Worm (Caenorhabditis elegans) whole organism, mixed stage, embryonic: Measurements from ENCODE around the gene scav-5.

ENCODE experiments used
- M03D4.4 ChIP-seq: sonication (generic microtip); optimal IDR thresholded peaks from 2 replicates; lab custom pipeline; 2017; ENCODE audit warnings: mild to moderate bottlenecking, missing genetic modification characterization, missing compliant biosample characterization
- bed-3 ChIP-seq: fragments of 200-800 bp; sonication (Bioruptor generic); optimal IDR thresholded peaks from 3 replicates; lab custom pipeline; 2018; ENCODE audit warnings: mild to moderate bottlenecking, missing genetic modification characterization, moderate library complexity, missing compliant biosample characterization
- blmp-1 ChIP-seq: fragments of 150-350 bp; optimal IDR thresholded peaks from 2 replicates; lab custom pipeline; 2014; ENCODE audit warnings: missing biosample characterization, missing genetic modification characterization
- ceh-39 ChIP-seq: fragments of 150-350 bp; optimal IDR thresholded peaks from 2 replicates; lab custom pipeline; 2014; ENCODE audit warnings: missing biosample characterization, missing genetic modification characterization
- ceh-43 ChIP-seq: fragments of 200-800 bp; sonication (Bioruptor generic); optimal IDR thresholded peaks from 2 replicates; lab custom pipeline; 2018; ENCODE audit warnings: mild to moderate bottlenecking, missing genetic modification characterization, moderate library complexity, missing compliant biosample characterization
- ceh-83 ChIP-seq: fragments of 200-800 bp; sonication (Bioruptor generic); optimal IDR thresholded peaks from 2 replicates; lab custom pipeline; 2018; ENCODE audit warnings: mild to moderate bottlenecking, missing genetic modification characterization, missing compliant biosample characterization
- cnd-1 ChIP-seq: fragments of 200-800 bp; sonication (Bioruptor generic); optimal IDR thresholded peaks from 2 replicates; lab custom pipeline; 2018; ENCODE audit warnings: mild to moderate bottlenecking, missing genetic modification characterization, missing compliant biosample characterization
- drap-1 ChIP-seq: fragments of 200-800 bp; sonication (Bioruptor generic); optimal IDR thresholded peaks from 3 replicates; lab custom pipeline; 2018; ENCODE audit warnings: mild to moderate bottlenecking, missing genetic modification characterization, missing compliant biosample characterization
- elt-1 ChIP-seq: sonication (generic microtip); optimal IDR thresholded peaks from 2 replicates; lab custom pipeline; 2017; ENCODE audit warnings: missing genetic modification characterization, mild to moderate bottlenecking, missing compliant biosample characterization, antibody characterized with exemption, moderate library complexity, borderline replicate concordance; ENCODE audit not compliant: insufficient read depth
- elt-3 ChIP-seq: fragments of 150-350 bp; optimal IDR thresholded peaks from 2 replicates; lab custom pipeline; 2014; ENCODE audit warnings: missing biosample characterization, missing genetic modification characterization
- flh-1 ChIP-seq: fragments of 200-800 bp; sonication (Bioruptor generic); optimal IDR thresholded peaks from 2 replicates; lab custom pipeline; 2018; ENCODE audit warnings: mild to moderate bottlenecking, missing genetic modification characterization, moderate library complexity, missing compliant biosample characterization
- ham-2 ChIP-seq: fragments of 200-800 bp; sonication (Bioruptor generic); optimal IDR thresholded peaks from 2 replicates; lab custom pipeline; 2018; ENCODE audit warnings: mild to moderate bottlenecking, missing genetic modification characterization, missing compliant biosample characterization
- hlh-1 ChIP-seq: fragments of 150-350 bp; optimal IDR thresholded peaks from 2 replicates; lab custom pipeline; 2014; ENCODE audit warnings: missing biosample characterization, missing genetic modification reagents, missing genetic modification characterization
- lin-13 ChIP-seq: fragments of 150-350 bp; optimal IDR thresholded peaks from 2 replicates; lab custom pipeline; 2014; ENCODE audit warnings: missing biosample characterization, missing genetic modification characterization
- lin-32 ChIP-seq: fragments of 200-800 bp; sonication (Bioruptor generic); optimal IDR thresholded peaks from 2 replicates; lab custom pipeline; 2018; ENCODE audit warnings: mild to moderate bottlenecking, missing genetic modification characterization, missing compliant biosample characterization
- lsy-2 ChIP-seq: fragments of 150-350 bp; optimal IDR thresholded peaks from 2 replicates; lab custom pipeline; 2014; ENCODE audit warnings: missing biosample characterization, missing genetic modification characterization
- mab-5 ChIP-seq: fragments of 150-350 bp; optimal IDR thresholded peaks from 2 replicates; lab custom pipeline; 2014; ENCODE audit warnings: missing biosample characterization, missing genetic modification characterization
- mep-1 ChIP-seq: fragments of 150-350 bp; optimal IDR thresholded peaks from 2 replicates; lab custom pipeline; 2017; ENCODE audit warnings: missing biosample characterization, missing genetic modification reagents, missing genetic modification characterization, inconsistent platforms
- mls-2 ChIP-seq: sonication (generic microtip); optimal IDR thresholded peaks from 2 replicates; lab custom pipeline; 2016; ENCODE audit warnings: mild to moderate bottlenecking, missing genetic modification characterization, moderate library complexity, missing compliant biosample characterization
- nhr-12 ChIP-seq: fragments of 150-350 bp; optimal IDR thresholded peaks from 2 replicates; lab custom pipeline; 2014; ENCODE audit warnings: missing biosample characterization, missing genetic modification characterization
- nhr-2 ChIP-seq: fragments of 150-350 bp; optimal IDR thresholded peaks from 2 replicates; lab custom pipeline; 2014; ENCODE audit warnings: missing biosample characterization, missing genetic modification characterization
- nhr-237 ChIP-seq: fragments of 150-350 bp; optimal IDR thresholded peaks from 2 replicates; lab custom pipeline; 2014; ENCODE audit warnings: missing biosample characterization, missing genetic modification characterization
- nhr-28 ChIP-seq: fragments of 150-350 bp; optimal IDR thresholded peaks from 2 replicates; lab custom pipeline; 2014; ENCODE audit warnings: missing biosample characterization, missing genetic modification characterization
- nhr-76 ChIP-seq: sonication (generic microtip); optimal IDR thresholded peaks from 2 replicates; lab custom pipeline; 2017; ENCODE audit warnings: missing biosample characterization, missing genetic modification characterization
- pha-4 ChIP-seq: fragments of 150-350 bp; optimal IDR thresholded peaks from 2 replicates; lab custom pipeline; 2018; ENCODE audit warnings: missing biosample characterization, missing genetic modification reagents, missing genetic modification characterization
- sem-2 ChIP-seq: fragments of 200-800 bp; sonication (Bioruptor generic); optimal IDR thresholded peaks from 2 replicates; lab custom pipeline; 2018; ENCODE audit warnings: mild to moderate bottlenecking, missing genetic modification characterization, missing compliant biosample characterization
- snpc-4 ChIP-seq: fragments of 150-350 bp; optimal IDR thresholded peaks from 2 replicates; lab custom pipeline; 2014; ENCODE audit warnings: missing biosample characterization, missing genetic modification characterization
- sptf-1 ChIP-seq: sonication (generic microtip); optimal IDR thresholded peaks from 2 replicates; lab custom pipeline; 2017; ENCODE audit warnings: mild to moderate bottlenecking, missing genetic modification characterization, moderate library complexity, missing compliant biosample characterization
- tbx-8 ChIP-seq: fragments of 200-800 bp; sonication (Bioruptor generic); optimal IDR thresholded peaks from 2 replicates; lab custom pipeline; 2018; ENCODE audit warnings: mild to moderate bottlenecking, missing genetic modification characterization, moderate library complexity, missing compliant biosample characterization
- unc-120 ChIP-seq: sonication (generic microtip); optimal IDR thresholded peaks from 2 replicates; lab custom pipeline; 2017; ENCODE audit warnings: missing genetic modification characterization, missing compliant biosample characterization; ENCODE audit not compliant: poor library complexity, severe bottlenecking
- unc-39 ChIP-seq: fragments of 150-350 bp; optimal IDR thresholded peaks from 2 replicates; lab custom pipeline; 2014; ENCODE audit warnings: missing biosample characterization, missing genetic modification characterization
- unc-62 ChIP-seq: fragments of 150-350 bp; optimal IDR thresholded peaks from 2 replicates; lab custom pipeline; 2014; ENCODE audit warnings: missing biosample characterization, missing genetic modification reagents, missing genetic modification characterization
- zip-8 ChIP-seq: fragments of 150-350 bp; optimal IDR thresholded peaks from 2 replicates; lab custom pipeline; 2014; ENCODE audit warnings: missing biosample characterization, missing genetic modification characterization
- ztf-11 ChIP-seq: fragments of 150-350 bp; optimal IDR thresholded peaks from 2 replicates; lab custom pipeline; 2014; ENCODE audit warnings: missing biosample characterization, missing genetic modification characterization

The scav-5 gene

ce11 chrX:9882112-9882511 lies 23.9 kb downstream of the scav-5 start, which contains the start of gene glo-1:
Gene glo-1, minus strand, starts transcription at chrX:9882212.
- TF ChIP-seq nhr-28 (tag; lab: Kevin White, UChicago) (no peak), lsy-2 (no peak), ham-2 (GFP tag; lab: Kevin White, UChicago) (no peak), ceh-83 (GFP tag; lab: Kevin White, UChicago) (no peak), nhr-237 (tag; lab: Kevin White, UChicago) (no peak), unc-39 (tag; lab: Kevin White, UChicago) (no peak), tbx-8 (GFP tag; lab: Kevin White, UChicago) (no peak), snpc-4 (no peak), elt-1 (tag; lab: Kevin White, UChicago) (no peak), ztf-11 (tag; lab: Kevin White, UChicago) (no peak), ceh-43 (no peak), pha-4 (tag; lab: Kevin White, UChicago) (no peak), unc-120 (tag; lab: Kevin White, UChicago) (no peak), zip-8 (tag; lab: Kevin White, UChicago) (no peak), M03D4.4 (tag; lab: Kevin White, UChicago) (no peak), bed-3 (no peak), ceh-39 (tag; lab: Kevin White, UChicago) (no peak), nhr-12 (tag; lab: Kevin White, UChicago) (no peak), mls-2 (no peak)
- TF ChIP-seq, all 35 proteins: peak for 0

- TF ChIP-seq snpc-4 (no peak), lin-32 (GFP tag; lab: Kevin White, UChicago) (no peak), mep-1 (tag; lab: Kevin White, UChicago) (no peak), tbx-8 (GFP tag; lab: Kevin White, UChicago) (no peak), nhr-76 (no peak), elt-1 (tag; lab: Kevin White, UChicago) (no peak), nhr-28 (tag; lab: Kevin White, UChicago) (no peak), lin-13 (no peak), bed-3 (no peak), sptf-1 (tag; lab: Kevin White, UChicago) (no peak), sem-2 (no peak), ceh-43 (no peak), ztf-11 (tag; lab: Kevin White, UChicago) (no peak)
These were observed 24.4 kb downstream of the scav-5 start for ce11 chrX:9882572-9882971.

ce11 chrX:9883837-9884324 lies 25.7 kb downstream of the scav-5 start, which contains the start of gene mrp-4:
Gene mrp-4, plus strand, starts transcription at chrX:9884274.
- TF ChIP-seq mep-1 (tag; lab: Kevin White, UChicago) (no peak), ham-2 (GFP tag; lab: Kevin White, UChicago) (no peak), zip-8 (tag; lab: Kevin White, UChicago) (no peak), ceh-83 (GFP tag; lab: Kevin White, UChicago) (no peak), hlh-1 (tag; lab: Kevin White, UChicago) (no peak), elt-1 (tag; lab: Kevin White, UChicago) (no peak), drap-1 (GFP tag; lab: Kevin White, UChicago) (no peak), bed-3 (no peak), flh-1 (GFP tag; lab: Kevin White, UChicago) (no peak), ceh-43 (no peak), pha-4 (tag; lab: Kevin White, UChicago) (no peak), mls-2 (no peak), blmp-1 (tag; lab: Kevin White, UChicago) (no peak), unc-62 (no peak), nhr-12 (tag; lab: Kevin White, UChicago) (no peak), unc-39 (tag; lab: Kevin White, UChicago) (no peak), tbx-8 (GFP tag; lab: Kevin White, UChicago) (no peak), mab-5 (tag; lab: Kevin White, UChicago) (no peak)
- TF ChIP-seq, all 35 proteins: peak for 0

ce11 chrX:9892323-9892722 lies 34.2 kb downstream of the scav-5 start, which contains the start of gene F21G4.1:
Gene F21G4.1, minus strand, starts transcription at chrX:9892328.
- TF ChIP-seq elt-3 (no peak), nhr-12 (tag; lab: Kevin White, UChicago) (no peak), sptf-1 (tag; lab: Kevin White, UChicago) (no peak), mep-1 (tag; lab: Kevin White, UChicago) (no peak), blmp-1 (tag; lab: Kevin White, UChicago) (no peak), nhr-2 (no peak), ceh-83 (GFP tag; lab: Kevin White, UChicago) (no peak), cnd-1 (no peak), sem-2 (no peak), lin-32 (GFP tag; lab: Kevin White, UChicago) (no peak), ham-2 (GFP tag; lab: Kevin White, UChicago) (no peak), lsy-2 (no peak), elt-1 (tag; lab: Kevin White, UChicago) (no peak), unc-120 (tag; lab: Kevin White, UChicago) (no peak), hlh-1 (tag; lab: Kevin White, UChicago) (no peak), zip-8 (tag; lab: Kevin White, UChicago) (no peak), unc-62 (no peak), mab-5 (tag; lab: Kevin White, UChicago) (no peak), ztf-11 (tag; lab: Kevin White, UChicago) (no peak), unc-39 (tag; lab: Kevin White, UChicago) (no peak)
- TF ChIP-seq, all 35 proteins: peak for 0
